Worm (Caenorhabditis elegans): Measurements from ENCODE around the gene snf-11.
"Not testable (repeated sequence)": the region's sequence is repeated elsewhere in the genome, so short reads cannot be mapped to it uniquely, and the experiment has no call there.

- not testable (repeated sequence) for TF ChIP-seq D2030.7 (GFP tag; IDR thresholded peaks at IDR 0.05); lsl-1 (GFP tag; optimal IDR thresholded peaks at IDR 0.05); pha-4 (tag; optimal IDR thresholded peaks at IDR 0.05); unc-130 (GFP tag; optimal IDR thresholded peaks at IDR 0.05); lin-26 (GFP tag; IDR thresholded peaks at IDR 0.05); K11D2.4 (GFP tag; IDR thresholded peaks at IDR 0.05); aptf-2 (GFP tag; conservative IDR thresholded peaks at IDR 0.05); B0261.1 (tag; optimal IDR thresholded peaks at IDR 0.05); ceh-100 (GFP tag; IDR thresholded peaks at IDR 0.05)
Observed at ce11 chrV:11286114-11286513, 22.1 kb downstream of the snf-11 start, which contains the start of gene C03E10.3.
